Fruit fly (Drosophila melanogaster): Measurements from ENCODE around the gene Saf6.

Saf6 gene

dm6 chr2L:841708-842107 is 26.0 kb upstream of the Saf6 start (continued):
- peak; percentile 58 for TF ChIP-seq CG10979 (tag; optimal IDR thresholded peaks at IDR 0.05)
- no peak for TF ChIP-seq CG17912 (GFP tag; optimal IDR thresholded peaks at IDR 0.05)
- peak; percentile 82 for TF ChIP-seq Ada2b (GFP tag; IDR thresholded peaks at IDR 0.05)
- TF ChIP-seq dati (GFP tag; IDR thresholded peaks at IDR 0.05), result peak; percentile 17; the same call in 1 of the 2 replicates
- TF ChIP-seq CG7963 (GFP tag; IDR thresholded peaks at IDR 0.05; ENCODE audit: partially characterized antibody), result no peak
- TF ChIP-seq CG6175 (GFP tag; IDR thresholded peaks at IDR 0.05), result peak; percentile 84
- TF ChIP-seq grau (tag; optimal IDR thresholded peaks at IDR 0.05), result peak; percentile 74
- peak; percentile 75 for TF ChIP-seq pho (GFP tag; optimal IDR thresholded peaks at IDR 0.05)
- TF ChIP-seq CG8478 (optimal IDR thresholded peaks at IDR 0.05), result no peak
- peak; percentile 70 for TF ChIP-seq CG6272 (GFP tag; IDR thresholded peaks at IDR 0.05)
- 0 out of 2 replicates have a peak, but pooled peaks have one; percentile 45 for TF ChIP-seq sens-2 (GFP tag; IDR thresholded peaks at IDR 0.05)
- no peak for TF ChIP-seq CG1832 (GFP tag; optimal IDR thresholded peaks at IDR 0.05)
- TF ChIP-seq fu2 (GFP tag; optimal IDR thresholded peaks at IDR 0.05), result peak; percentile 74
- TF ChIP-seq CG34422 (GFP tag; IDR thresholded peaks at IDR 0.05), result peak; percentile 68; the same call in 1 of the 3 replicates
- peak; percentile 66 for TF ChIP-seq Atf-2 (GFP tag; optimal IDR thresholded peaks at IDR 0.05)
- peak; percentile 77 for TF ChIP-seq Rx (GFP tag; IDR thresholded peaks at IDR 0.05)
- peak; percentile 74; the same call in 2 of the 3 replicates for TF ChIP-seq H15 (GFP tag; IDR thresholded peaks at IDR 0.05)
- peak; percentile 32 for TF ChIP-seq CG8281 (tag; optimal IDR thresholded peaks at IDR 0.05)
- TF ChIP-seq CG5245 (GFP tag; optimal IDR thresholded peaks at IDR 0.05), result peak; percentile 38
- TF ChIP-seq Gug (GFP tag; IDR thresholded peaks at IDR 0.05), result peak; percentile 80
- no peak for TF ChIP-seq sna (GFP tag; IDR thresholded peaks at IDR 0.05; ENCODE audit: partially characterized antibody)
- peak; percentile 82 for TF ChIP-seq CG11247 (GFP tag; IDR thresholded peaks at IDR 0.05)
- peak; percentile 83 for TF ChIP-seq Xrp1 (GFP tag; IDR thresholded peaks at IDR 0.05)
- TF ChIP-seq MTF-1 (GFP tag; optimal IDR thresholded peaks at IDR 0.05; ENCODE audit: borderline replicate concordance), result no peak
- peak; percentile 93 for TF ChIP-seq Ets65A (GFP tag)
- peak; percentile 77 for TF ChIP-seq CG9609 (GFP tag; optimal IDR thresholded peaks at IDR 0.05)
- peak; percentile 23 to 55 for TF ChIP-seq Hr51 (GFP tag; optimal IDR thresholded peaks at IDR 0.05)
- TF ChIP-seq CG14667 (GFP tag; IDR thresholded peaks at IDR 0.05), result peak; percentile 64
- peak in 1 of 2 experiments; percentile 48 for TF ChIP-seq Eip74EF (GFP tag; optimal IDR thresholded peaks at IDR 0.05)
- peak; percentile 10 for TF ChIP-seq her (GFP tag; optimal IDR thresholded peaks at IDR 0.05)
- no peak for TF ChIP-seq stwl (tag; optimal IDR thresholded peaks at IDR 0.05)
- peak; percentile 70; the same call in 1 of the 3 replicates for TF ChIP-seq Mrtf (GFP tag; IDR thresholded peaks at IDR 0.05)
- peak; percentile 65 for TF ChIP-seq CG9727 (GFP tag; optimal IDR thresholded peaks at IDR 0.05)
- peak; percentile 64 for TF ChIP-seq Hand (GFP tag; optimal IDR thresholded peaks at IDR 0.05)
- TF ChIP-seq Mad (GFP tag; optimal IDR thresholded peaks at IDR 0.05), result peak; percentile 50
- peak; percentile 60 for TF ChIP-seq CG16815 (GFP tag; optimal IDR thresholded peaks at IDR 0.05)
- peak; percentile 17 for TF ChIP-seq eyg (GFP tag; optimal IDR thresholded peaks at IDR 0.05)
- peak; percentile 56 for TF ChIP-seq CG12942 (GFP tag; optimal IDR thresholded peaks at IDR 0.05)
- TF ChIP-seq oc (tag; optimal IDR thresholded peaks at IDR 0.05), result peak; percentile 9
- TF ChIP-seq Side (GFP tag; optimal IDR thresholded peaks at IDR 0.05), result no peak
- peak; percentile 19 for TF ChIP-seq CG12236 (GFP tag; optimal IDR thresholded peaks at IDR 0.05)
- peak; percentile 26 for TF ChIP-seq Nf-YC (tag; optimal IDR thresholded peaks at IDR 0.05)
- peak; percentile 79 for TF ChIP-seq CG30403 (GFP tag; optimal IDR thresholded peaks at IDR 0.05)
- peak; percentile 45; the same call in 1 of the 3 replicates for TF ChIP-seq CG7357 (GFP tag; IDR thresholded peaks at IDR 0.05)
- TF ChIP-seq twi (tag; optimal IDR thresholded peaks at IDR 0.05), result no peak
- TF ChIP-seq CG2199 (GFP tag; IDR thresholded peaks at IDR 0.05), result no peak
- TF ChIP-seq sd (tag; optimal IDR thresholded peaks at IDR 0.05), result peak; percentile 40
- peak; percentile 10 for TF ChIP-seq CG2116 (GFP tag; optimal IDR thresholded peaks at IDR 0.05)
- TF ChIP-seq CG12219 (GFP tag; optimal IDR thresholded peaks at IDR 0.05), result peak; percentile 40
- no peak for TF ChIP-seq yki (optimal IDR thresholded peaks at IDR 0.05)
- TF ChIP-seq nom (GFP tag; optimal IDR thresholded peaks at IDR 0.05), result peak; percentile 95
